Worm (Caenorhabditis elegans): ENCODE measurements around the gene R193.1.

The R193.1 gene

DNA sequence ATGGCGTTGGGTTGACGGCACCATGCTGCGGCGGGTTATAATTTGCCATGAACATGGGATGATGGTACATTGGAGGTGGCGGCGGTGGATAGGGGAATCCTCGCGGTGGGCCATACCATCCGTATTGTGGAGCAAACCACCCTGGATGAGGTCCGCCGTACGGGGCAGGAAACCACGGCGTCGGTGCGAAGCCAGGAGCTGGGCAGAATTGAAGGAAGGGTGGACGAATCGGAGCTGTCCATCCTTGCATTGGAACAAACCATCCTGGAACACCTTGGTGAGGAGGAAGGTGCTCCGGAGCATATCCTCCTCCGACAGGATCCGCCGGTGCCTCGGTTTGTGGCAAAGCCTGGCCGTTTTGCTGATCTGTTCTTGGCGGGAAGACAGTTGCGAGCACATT, 47.9 kb downstream of the R193.1 start:
- no peak for TF ChIP-seq tbx-8 (GFP tag; optimal IDR thresholded peaks at IDR 0.05)
- TF ChIP-seq blmp-1 (tag; optimal IDR thresholded peaks at IDR 0.05), result no peak
- no peak for TF ChIP-seq mep-1 (tag; optimal IDR thresholded peaks at IDR 0.05)
- no peak for TF ChIP-seq sptf-1 (tag; optimal IDR thresholded peaks at IDR 0.05)
- no peak for TF ChIP-seq ceh-43 (GFP tag; optimal IDR thresholded peaks at IDR 0.05)
- no peak for TF ChIP-seq ces-1 (GFP tag; optimal IDR thresholded peaks at IDR 0.05)
- no peak for TF ChIP-seq mls-2 (tag; optimal IDR thresholded peaks at IDR 0.05)
- TF ChIP-seq nhr-28 (tag; optimal IDR thresholded peaks at IDR 0.05), result no peak
- no peak for TF ChIP-seq M03D4.4 (tag; optimal IDR thresholded peaks at IDR 0.05)
- TF ChIP-seq sem-2 (GFP tag; optimal IDR thresholded peaks at IDR 0.05), result no peak
- TF ChIP-seq mab-5 (tag; optimal IDR thresholded peaks at IDR 0.05), result no peak

Measured in whole organism, mixed stage, embryonic.